Worm (Caenorhabditis elegans): Measurements from ENCODE around the gene srab-20.

srab-20 gene

ce11 chrV:3476228-3476627, 47.4 kb downstream of the srab-20 start:
- TF ChIP-seq R02D3.7 (tag; optimal IDR thresholded peaks at IDR 0.05), result no peak
- no peak for TF ChIP-seq elt-3 (tag; optimal IDR thresholded peaks at IDR 0.05)
- no peak for TF ChIP-seq lin-11 (tag; optimal IDR thresholded peaks at IDR 0.05)
- TF ChIP-seq mbf-1 (tag; optimal IDR thresholded peaks at IDR 0.05), result no peak
- no peak for TF ChIP-seq lin-39 (tag; optimal IDR thresholded peaks at IDR 0.05)
- TF ChIP-seq nhr-129 (tag; optimal IDR thresholded peaks at IDR 0.05), result no peak
- no peak for TF ChIP-seq ztf-1 (GFP tag; conservative IDR thresholded peaks at IDR 0.05)
- TF ChIP-seq elt-1 (tag; optimal IDR thresholded peaks at IDR 0.05), result no peak
- TF ChIP-seq sma-9 (GFP tag; optimal IDR thresholded peaks at IDR 0.05), result no peak
- no peak for TF ChIP-seq sma-9 (tag; optimal IDR thresholded peaks at IDR 0.05)
- TF ChIP-seq mdl-1 (tag; optimal IDR thresholded peaks at IDR 0.05), result no peak
- TF ChIP-seq blmp-1 (tag; optimal IDR thresholded peaks at IDR 0.05; ENCODE audit: insufficient read depth), result no peak
- TF ChIP-seq crh-2 (tag; optimal IDR thresholded peaks at IDR 0.05), result no peak
- TF ChIP-seq sma-3 (GFP tag; optimal IDR thresholded peaks at IDR 0.05), result no peak
- no peak for TF ChIP-seq skn-1 (tag; optimal IDR thresholded peaks at IDR 0.05)

- TF ChIP-seq C34F6.9 (tag; optimal IDR thresholded peaks at IDR 0.05) (no peak), lsy-2 (tag; optimal IDR thresholded peaks at IDR 0.05) (no peak), ztf-4 (tag; optimal IDR thresholded peaks at IDR 0.05) (no peak), peb-1 (tag; optimal IDR thresholded peaks at IDR 0.05) (no peak), ceh-82 (tag; optimal IDR thresholded peaks at IDR 0.05) (no peak), dmd-4 (tag; optimal IDR thresholded peaks at IDR 0.05) (no peak), sma-3 (GFP tag; optimal IDR thresholded peaks at IDR 0.05) (no peak), lin-13 (GFP tag; optimal IDR thresholded peaks at IDR 0.05) (no peak), ceh-16 (tag; optimal IDR thresholded peaks at IDR 0.05) (no peak), nhr-11 (tag; optimal IDR thresholded peaks at IDR 0.05) (no peak)
Measured at ce11 chrV:3477496-3477895, 48.7 kb downstream of the srab-20 start, which contains the start of gene srbc-31. TSS of gene srbc-31 (minus strand) at chrV:3477596.
